Worm (Caenorhabditis elegans) whole organism, L3 larva: ENCODE measurements around the gene B0507.8.

ENCODE experiments used
- R02D3.7 ChIP-seq: fragments of 150-350 bp; optimal IDR thresholded peaks from 2 replicates; lab custom pipeline; 2014; ENCODE audit warnings: missing biosample characterization, missing genetic modification characterization
- aly-2 ChIP-seq: fragments of 150-350 bp; optimal IDR thresholded peaks from 2 replicates; lab custom pipeline; 2014; ENCODE audit warnings: missing biosample characterization, missing genetic modification characterization
- ama-1 ChIP-seq: fragments of 150-350 bp; optimal IDR thresholded peaks from 2 replicates; lab custom pipeline; 2018
- ceh-16 ChIP-seq: sonication (generic microtip); optimal IDR thresholded peaks from 2 replicates; lab custom pipeline; 2017; ENCODE audit warnings: missing biosample characterization, missing genetic modification characterization
- ceh-82 ChIP-seq: fragments of 150-350 bp; optimal IDR thresholded peaks from 2 replicates; lab custom pipeline; 2014; ENCODE audit warnings: missing biosample characterization, missing genetic modification characterization
- ceh-9 ChIP-seq: sonication (generic microtip); optimal IDR thresholded peaks from 2 replicates; lab custom pipeline; 2018; ENCODE audit warnings: missing biosample characterization, missing genetic modification characterization
- egl-27 ChIP-seq: sonication (generic microtip); optimal IDR thresholded peaks from 4 replicates; lab custom pipeline; 2017; ENCODE audit warnings: missing biosample characterization, missing genetic modification reagents, missing genetic modification characterization
- egl-5 ChIP-seq: fragments of 150-350 bp; optimal IDR thresholded peaks from 2 replicates; lab custom pipeline; 2017; ENCODE audit warnings: missing biosample characterization, missing genetic modification reagents, missing genetic modification characterization, inconsistent platforms
- elt-2 ChIP-seq: sonication (generic microtip); optimal IDR thresholded peaks from 2 replicates; lab custom pipeline; 2016; ENCODE audit warnings: missing genetic modification reagents, mild to moderate bottlenecking, missing genetic modification characterization, missing compliant biosample characterization
- eor-1 ChIP-seq, 2 experiments: fragments of 150-350 bp; optimal IDR thresholded peaks; 2 replicates each; lab custom pipeline; 2014 to 2018; ENCODE audit warnings: missing biosample characterization in 2 of 2, missing genetic modification characterization in 2 of 2
- fkh-10 ChIP-seq: sonication (generic microtip); optimal IDR thresholded peaks from 2 replicates; lab custom pipeline; 2017; ENCODE audit warnings: missing biosample characterization, missing genetic modification reagents, missing genetic modification characterization
- fos-1 ChIP-seq: fragments of 150-350 bp; optimal IDR thresholded peaks from 2 replicates; lab custom pipeline; 2014; ENCODE audit warnings: missing biosample characterization, missing genetic modification characterization
- hmg-11 ChIP-seq: sonication (generic microtip); optimal IDR thresholded peaks from 2 replicates; lab custom pipeline; 2016; ENCODE audit warnings: missing genetic modification characterization, missing compliant biosample characterization
- jun-1 ChIP-seq: fragments of 150-350 bp; optimal IDR thresholded peaks from 2 replicates; lab custom pipeline; 2014; ENCODE audit warnings: missing biosample characterization, missing genetic modification reagents, missing genetic modification characterization
- lin-15B ChIP-seq: fragments of 150-350 bp; optimal IDR thresholded peaks from 2 replicates; lab custom pipeline; 2014; ENCODE audit warnings: missing biosample characterization, missing genetic modification characterization
- lin-39 ChIP-seq: fragments of 150-350 bp; optimal IDR thresholded peaks from 2 replicates; lab custom pipeline; 2018; ENCODE audit warnings: missing biosample characterization, missing genetic modification reagents, missing genetic modification characterization
- lsy-12 ChIP-seq: sonication (generic microtip); optimal IDR thresholded peaks from 2 replicates; lab custom pipeline; 2016; ENCODE audit warnings: mild to moderate bottlenecking, missing genetic modification characterization, missing compliant biosample characterization
- mdl-1 ChIP-seq: fragments of 150-350 bp; optimal IDR thresholded peaks from 2 replicates; lab custom pipeline; 2014; ENCODE audit warnings: missing biosample characterization, missing genetic modification characterization
- nfya-1 ChIP-seq: sonication (generic microtip); optimal IDR thresholded peaks from 2 replicates; lab custom pipeline; 2017; ENCODE audit warnings: missing genetic modification characterization, mild to moderate bottlenecking, missing compliant biosample characterization, antibody characterized with exemption, moderate library complexity; ENCODE audit not compliant: insufficient read depth
- nhr-12 ChIP-seq: fragments of 150-350 bp; optimal IDR thresholded peaks from 2 replicates; lab custom pipeline; 2014; ENCODE audit warnings: missing biosample characterization, missing genetic modification characterization
- nhr-23 ChIP-seq: fragments of 150-350 bp; optimal IDR thresholded peaks from 2 replicates; lab custom pipeline; 2014; ENCODE audit warnings: missing biosample characterization, missing genetic modification reagents, missing genetic modification characterization
- nhr-237 ChIP-seq: fragments of 150-350 bp; optimal IDR thresholded peaks from 2 replicates; lab custom pipeline; 2014; ENCODE audit warnings: missing biosample characterization, missing genetic modification characterization
- nhr-25 ChIP-seq: sonication (generic microtip); optimal IDR thresholded peaks from 2 replicates; lab custom pipeline; 2017; ENCODE audit warnings: missing biosample characterization, missing genetic modification characterization
- nhr-43 ChIP-seq: sonication (generic microtip); optimal IDR thresholded peaks from 2 replicates; lab custom pipeline; 2016; ENCODE audit warnings: mild to moderate bottlenecking, missing genetic modification characterization, missing compliant biosample characterization; ENCODE audit not compliant: poor library complexity, severe bottlenecking
- nhr-67 ChIP-seq: fragments of 150-350 bp; optimal IDR thresholded peaks from 2 replicates; lab custom pipeline; 2014; ENCODE audit warnings: missing biosample characterization, missing genetic modification characterization
- nhr-76 ChIP-seq: fragments of 150-350 bp; sonication (generic microtip); optimal IDR thresholded peaks from 5 replicates; lab custom pipeline; 2014; ENCODE audit warnings: missing biosample characterization, missing genetic modification characterization
- pha-4 ChIP-seq: fragments of 150-350 bp; optimal IDR thresholded peaks from 2 replicates; lab custom pipeline; 2014; ENCODE audit warnings: missing biosample characterization, missing genetic modification reagents, missing genetic modification characterization
- pqm-1 ChIP-seq: fragments of 150-350 bp; optimal IDR thresholded peaks from 2 replicates; lab custom pipeline; 2017; ENCODE audit warnings: missing biosample characterization, missing genetic modification characterization, inconsistent platforms
- sea-2 ChIP-seq: fragments of 150-350 bp; sonication (generic microtip); optimal IDR thresholded peaks from 4 replicates; lab custom pipeline; 2014; ENCODE audit warnings: missing biosample characterization, missing genetic modification reagents, missing genetic modification characterization
- snpc-4 ChIP-seq: fragments of 150-350 bp; optimal IDR thresholded peaks from 2 replicates; lab custom pipeline; 2014; ENCODE audit warnings: missing biosample characterization, missing genetic modification characterization
- unc-39 ChIP-seq: sonication (generic microtip); optimal IDR thresholded peaks from 4 replicates; lab custom pipeline; 2017; ENCODE audit warnings: missing biosample characterization, missing genetic modification characterization
- unc-62 ChIP-seq: fragments of 150-350 bp; sonication (generic microtip); optimal IDR thresholded peaks from 4 replicates; lab custom pipeline; 2014; ENCODE audit warnings: missing biosample characterization, missing genetic modification reagents, missing genetic modification characterization
- zag-1 ChIP-seq: fragments of 150-350 bp; optimal IDR thresholded peaks from 2 replicates; lab custom pipeline; 2014; ENCODE audit warnings: missing biosample characterization, missing genetic modification characterization
- ztf-4 ChIP-seq: fragments of 150-350 bp; optimal IDR thresholded peaks from 2 replicates; lab custom pipeline; 2014; ENCODE audit warnings: missing biosample characterization, missing genetic modification characterization

The B0507.8 gene

DNA sequence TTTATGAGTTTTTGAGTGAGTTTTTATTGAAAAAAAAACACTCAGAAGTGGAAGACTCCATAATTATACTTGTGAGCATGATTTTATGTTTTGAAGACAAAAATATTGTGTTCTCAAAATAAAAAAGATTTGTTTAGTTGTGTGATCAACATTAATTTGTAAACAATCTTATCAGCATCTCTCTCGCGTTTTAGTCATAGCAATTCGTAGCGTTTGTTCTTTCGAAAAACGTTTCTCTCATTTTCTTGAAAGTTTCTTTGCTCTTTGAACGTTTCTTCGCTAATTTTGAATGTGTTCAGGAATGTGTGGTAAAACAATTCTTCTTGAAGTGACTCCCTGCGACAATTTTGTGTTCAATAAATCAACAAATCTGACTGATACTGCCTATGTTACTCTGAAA is 23.6 kb downstream of the B0507.8 start, which contains the start of gene ZC196.2:
Gene ZC196.2, plus strand, starts transcription at position 301 of the 400 bp plus-strand sequence.
- no peak for TF ChIP-seq lin-39 (tag; lab: Kevin White, UChicago)
- peak; percentile 9 for TF ChIP-seq pha-4 (tag; lab: Kevin White, UChicago)

DNA sequence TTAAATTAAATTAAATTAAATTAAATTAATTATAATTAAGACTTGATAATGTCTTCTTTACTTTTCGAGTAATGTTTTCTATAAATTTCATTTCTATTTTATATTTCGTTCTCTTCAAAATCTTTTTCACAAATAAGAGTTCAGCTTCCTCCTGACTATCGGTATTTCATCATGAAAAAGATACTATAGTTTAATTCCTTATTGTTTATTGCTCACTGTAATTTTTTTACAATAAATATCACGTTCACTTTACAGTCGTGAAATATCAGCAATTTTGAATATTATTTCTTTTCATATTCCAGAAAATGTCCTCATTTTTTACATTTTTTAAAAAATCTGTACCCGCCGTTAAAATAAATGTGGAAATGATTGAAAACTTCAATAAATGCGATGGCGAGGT is 26.4 kb downstream of the B0507.8 start, which contains the start of gene ZC196.3:
Gene ZC196.3, plus strand, starts transcription at position 301 of the 400 bp plus-strand sequence.
- TF ChIP-seq R02D3.7 (tag; lab: Kevin White, UChicago) = no peak
- no peak for TF ChIP-seq nhr-67 (tag; lab: Kevin White, UChicago)
- TF ChIP-seq mdl-1 = no peak
- no peak for TF ChIP-seq hmg-11 (tag; lab: Kevin White, UChicago)
- TF ChIP-seq ama-1 = no peak
- TF ChIP-seq nfya-1 (tag; lab: Kevin White, UChicago) = no peak
- no peak for TF ChIP-seq sea-2 (GFP tag; lab: Kevin White, UChicago)
- TF ChIP-seq eor-1 (tag; optimal IDR thresholded peaks at IDR 0.05; lab: Kevin White, UChicago) = no peak
- no peak for TF ChIP-seq fos-1 (tag; lab: Kevin White, UChicago)
- TF ChIP-seq snpc-4 (tag; lab: Kevin White, UChicago) = no peak
- no peak for TF ChIP-seq jun-1 (tag; lab: Kevin White, UChicago)
- no peak for TF ChIP-seq lin-15B (tag; lab: Kevin White, UChicago)
- no peak for TF ChIP-seq aly-2 (tag; lab: Kevin White, UChicago)

DNA sequence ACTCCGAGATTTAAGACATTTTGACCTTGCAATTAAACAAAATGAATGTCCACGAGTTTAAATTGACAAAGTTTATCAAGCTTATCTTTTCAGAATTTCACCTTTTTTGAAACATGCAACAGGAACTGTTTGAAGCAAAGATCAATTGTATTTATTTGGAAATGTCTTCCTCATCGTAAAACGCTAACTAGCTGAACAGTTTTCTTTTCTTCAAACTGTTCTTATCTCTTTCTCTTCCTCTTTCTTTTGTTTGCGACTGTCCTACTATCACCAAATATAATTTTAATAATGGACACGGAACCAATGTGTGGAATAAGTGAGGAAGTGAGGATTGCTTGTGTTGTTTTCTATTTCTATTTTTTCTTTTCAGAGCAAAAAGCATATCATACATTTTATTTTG is 29.8 kb downstream of the B0507.8 start, which contains the start of gene ZC196.4:
Gene ZC196.4, plus strand, starts transcription at position 173 of the 400 bp plus-strand sequence.
- TF ChIP-seq jun-1 (tag; lab: Kevin White, UChicago) (peak; percentile 52), ceh-16 (tag; lab: Kevin White, UChicago) (no peak), pqm-1 (tag; lab: Kevin White, UChicago) (peak; percentile 77), nhr-12 (no peak), egl-5 (no peak), egl-27 (no peak), elt-2 (tag; lab: Kevin White, UChicago) (peak; percentile 85), nhr-237 (tag; lab: Kevin White, UChicago) (no peak), nhr-25 (tag; lab: Kevin White, UChicago) (no peak), pha-4 (tag; lab: Kevin White, UChicago) (peak; percentile 15), nhr-23 (tag; lab: Kevin White, UChicago) (no peak), ztf-4 (no peak), unc-62 (GFP tag; lab: Kevin White, UChicago) (no peak), nhr-43 (tag; lab: Kevin White, UChicago) (no peak), zag-1 (tag; lab: Kevin White, UChicago) (no peak), sea-2 (GFP tag; lab: Kevin White, UChicago) (no peak), nhr-76 (tag; lab: Kevin White, UChicago) (no peak)

- peak; percentile 68 for TF ChIP-seq elt-2 (tag; lab: Kevin White, UChicago)
- TF ChIP-seq fos-1 (tag; lab: Kevin White, UChicago) = no peak
Observed at ce11 chrV:8730991-8731390, 31.8 kb downstream of the B0507.8 start.

ce11 chrV:8729100-8729499 is 33.7 kb downstream of the B0507.8 start, which contains the start of gene ZC196.5:
TSS of gene ZC196.5 (plus strand) at chrV:8729400.
- no peak for TF ChIP-seq unc-39 (tag; lab: Kevin White, UChicago)
- TF ChIP-seq ceh-9 (tag; lab: Kevin White, UChicago) = no peak
- TF ChIP-seq lsy-12 (tag; lab: Kevin White, UChicago) = no peak
- no peak for TF ChIP-seq ceh-82 (tag; lab: Kevin White, UChicago)

DNA sequence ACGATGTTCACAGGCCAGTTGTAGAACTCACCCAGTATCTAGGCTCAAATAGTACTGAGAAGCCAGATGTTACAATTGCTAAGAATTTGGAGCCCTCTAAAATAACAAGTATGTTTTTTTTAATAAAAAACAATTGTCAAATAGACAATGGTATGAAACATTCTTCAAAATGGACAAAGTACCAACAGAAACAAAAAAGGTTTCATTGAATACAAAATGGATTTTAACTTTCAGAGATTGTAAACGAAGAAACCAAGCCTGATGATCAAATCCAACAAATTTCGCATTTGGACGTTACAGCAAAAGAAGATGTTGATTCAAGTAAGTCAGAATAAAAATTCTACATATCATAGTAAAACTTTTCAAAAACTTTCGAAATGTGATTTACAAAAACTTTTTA is 35.7 kb downstream of the B0507.8 start, which contains the start of gene ZC196.9:
Gene ZC196.9, minus strand, starts transcription at position 101 of the 400 bp plus-strand sequence.
- TF ChIP-seq egl-5 (no peak), fkh-10 (GFP tag; lab: Kevin White, UChicago) (no peak)
